Worm (Caenorhabditis elegans) whole organism, young adult: ENCODE measurements around the gene F35H10.5.

Experiments used
- ZK185.1 ChIP-seq: sonication (generic microtip); optimal IDR thresholded peaks from 2 replicates; lab custom pipeline; 2016; ENCODE audit warnings: mild to moderate bottlenecking, missing genetic modification characterization, missing compliant biosample characterization; ENCODE audit not compliant: poor library complexity, severe bottlenecking
- ets-4 ChIP-seq: fragments of 200-800 bp; sonication (Bioruptor generic); optimal IDR thresholded peaks from 2 replicates; lab custom pipeline; 2018; ENCODE audit warnings: mild to moderate bottlenecking, missing genetic modification characterization, missing compliant biosample characterization
- nfya-2 ChIP-seq: fragments of 200-800 bp; sonication (Bioruptor generic); IDR thresholded peaks from 2 replicates; pipeline ENCODE4 v1.3.6; 2022; ENCODE audit warnings: missing genetic modification reagents, missing genetic modification characterization, missing compliant biosample characterization
- nhr-179 ChIP-seq: sonication (generic microtip); optimal IDR thresholded peaks from 2 replicates; lab custom pipeline; 2016; ENCODE audit warnings: mild to moderate bottlenecking, missing genetic modification characterization, missing compliant biosample characterization
- snpc-1.3 ChIP-seq: sonication (generic microtip); optimal IDR thresholded peaks from 2 replicates; lab custom pipeline; 2017; ENCODE audit warnings: missing genetic modification characterization, mild to moderate bottlenecking, missing compliant biosample characterization, antibody characterized with exemption, moderate library complexity, missing genotype, missing genetic modification reagents; ENCODE audit not compliant: insufficient read depth
- sptf-2 ChIP-seq: fragments of 200-800 bp; sonication (Bioruptor generic); optimal IDR thresholded peaks from 2 replicates; lab custom pipeline; 2018; ENCODE audit warnings: mild to moderate bottlenecking, missing genetic modification characterization, missing compliant biosample characterization
- zim-3 ChIP-seq: sonication (generic microtip); optimal IDR thresholded peaks from 2 replicates; lab custom pipeline; 2017; ENCODE audit warnings: mild to moderate bottlenecking, missing genetic modification characterization, moderate library complexity, missing compliant biosample characterization
- ztf-6 ChIP-seq: fragments of 200-800 bp; sonication (Bioruptor generic); IDR thresholded peaks from 2 replicates; pipeline ENCODE4 v1.3.6; 2022; ENCODE audit warnings: missing genetic modification reagents, missing genetic modification characterization, missing compliant biosample characterization

- TF ChIP-seq snpc-1.3 (no peak), nhr-179 (no peak), ets-4 (GFP tag; lab: Kevin White, UChicago) (no peak), ztf-6 (no peak), nfya-2 (no peak), sptf-2 (GFP tag; lab: Kevin White, UChicago) (no peak), ZK185.1 (tag; lab: Kevin White, UChicago) (no peak), zim-3 (no peak)
These were observed 25.1 kb downstream of the F35H10.5 start, which contains the start of gene F35H10.3 for ce11 chrIV:8325667-8326066.
